Worm (Caenorhabditis elegans): ENCODE data around the gene F09G2.1.

DNA sequence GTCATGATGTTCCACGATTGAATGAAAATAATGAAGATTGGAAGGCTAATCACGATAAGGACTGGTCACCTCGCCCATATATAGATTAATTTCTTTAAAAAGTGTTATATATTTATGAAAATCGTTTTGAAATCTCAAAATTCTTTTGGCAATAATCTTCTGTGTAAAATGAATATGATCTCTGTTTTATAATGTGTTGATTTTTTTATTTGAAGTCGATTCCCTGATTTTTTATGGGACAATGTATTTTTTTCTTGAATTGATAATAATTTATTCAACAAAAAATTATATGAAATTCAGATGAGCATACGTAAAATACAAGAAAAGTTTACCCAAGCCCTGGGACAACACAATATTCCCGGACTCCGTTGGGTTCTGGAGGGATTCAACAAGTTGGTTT is 39.4 kb downstream of the F09G2.1 start, which contains the start of gene C05C8.1:
- TF ChIP-seq scrt-1 (GFP tag; IDR thresholded peaks at IDR 0.05) (no peak), tbx-11 (GFP tag; IDR thresholded peaks at IDR 0.05) (no peak), hmg-4 (GFP tag; optimal IDR thresholded peaks at IDR 0.05) (no peak), ama-1 (optimal IDR thresholded peaks at IDR 0.05) (no peak), ceh-13 (GFP tag; optimal IDR thresholded peaks at IDR 0.05) (no peak), hnd-1 (tag; optimal IDR thresholded peaks at IDR 0.05) (no peak), tbx-37 (GFP tag; conservative IDR thresholded peaks at IDR 0.05) (no peak), ceh-36 (tag; optimal IDR thresholded peaks at IDR 0.05) (no peak), tra-4 (tag; optimal IDR thresholded peaks at IDR 0.05) (no peak), flt-1 (GFP tag; IDR thresholded peaks at IDR 0.05) (no peak), ets-7 (tag; optimal IDR thresholded peaks at IDR 0.05) (no peak)
